Worm (Caenorhabditis elegans) whole organism, L3 larva: ENCODE data around the gene ZK112.4.
A peak's percentile ranks its signal among the peaks of the same experiment; 100 is the strongest.

Experiments used
- ceh-82 ChIP-seq: fragments of 150-350 bp; optimal IDR thresholded peaks from 2 replicates; lab custom pipeline; 2014; ENCODE audit warnings: missing biosample characterization, missing genetic modification characterization
- egl-27 ChIP-seq: sonication (generic microtip); optimal IDR thresholded peaks from 4 replicates; lab custom pipeline; 2017; ENCODE audit warnings: missing biosample characterization, missing genetic modification reagents, missing genetic modification characterization
- fkh-10 ChIP-seq: sonication (generic microtip); optimal IDR thresholded peaks from 2 replicates; lab custom pipeline; 2017; ENCODE audit warnings: missing biosample characterization, missing genetic modification reagents, missing genetic modification characterization
- lin-39 ChIP-seq: fragments of 150-350 bp; optimal IDR thresholded peaks from 2 replicates; lab custom pipeline; 2018; ENCODE audit warnings: missing biosample characterization, missing genetic modification reagents, missing genetic modification characterization
- mdl-1 ChIP-seq: fragments of 150-350 bp; optimal IDR thresholded peaks from 2 replicates; lab custom pipeline; 2014; ENCODE audit warnings: missing biosample characterization, missing genetic modification characterization
- nhr-11 ChIP-seq: fragments of 150-350 bp; optimal IDR thresholded peaks from 2 replicates; lab custom pipeline; 2014; ENCODE audit warnings: missing biosample characterization, missing genetic modification characterization
- nhr-237 ChIP-seq: fragments of 150-350 bp; optimal IDR thresholded peaks from 2 replicates; lab custom pipeline; 2014; ENCODE audit warnings: missing biosample characterization, missing genetic modification characterization
- nhr-43 ChIP-seq: sonication (generic microtip); optimal IDR thresholded peaks from 2 replicates; lab custom pipeline; 2016; ENCODE audit warnings: mild to moderate bottlenecking, missing genetic modification characterization, missing compliant biosample characterization; ENCODE audit not compliant: poor library complexity, severe bottlenecking
- skn-1 ChIP-seq: fragments of 150-350 bp; optimal IDR thresholded peaks from 2 replicates; lab custom pipeline; 2014; ENCODE audit warnings: missing biosample characterization, missing genetic modification characterization
- unc-62 ChIP-seq: fragments of 150-350 bp; sonication (generic microtip); optimal IDR thresholded peaks from 4 replicates; lab custom pipeline; 2014; ENCODE audit warnings: missing biosample characterization, missing genetic modification reagents, missing genetic modification characterization
- zag-1 ChIP-seq: fragments of 150-350 bp; optimal IDR thresholded peaks from 2 replicates; lab custom pipeline; 2014; ENCODE audit warnings: missing biosample characterization, missing genetic modification characterization
- ztf-4 ChIP-seq: fragments of 150-350 bp; optimal IDR thresholded peaks from 2 replicates; lab custom pipeline; 2014; ENCODE audit warnings: missing biosample characterization, missing genetic modification characterization

ce11 chrIII:7721513-7721912, 8.3 kb downstream of the ZK112.4 start:
- TF ChIP-seq nhr-237 (tag; lab: Kevin White, UChicago): no peak
- no peak for TF ChIP-seq ceh-82 (tag; lab: Kevin White, UChicago)
- TF ChIP-seq unc-62 (GFP tag; lab: Kevin White, UChicago): no peak
- no peak for TF ChIP-seq nhr-43
- no peak for TF ChIP-seq ztf-4 (tag; lab: Kevin White, UChicago)
- TF ChIP-seq fkh-10 (GFP tag; lab: Kevin White, UChicago): no peak
- no peak for TF ChIP-seq zag-1 (tag; lab: Kevin White, UChicago)
- no peak for TF ChIP-seq egl-27 (tag; lab: Kevin White, UChicago)
- no peak for TF ChIP-seq mdl-1 (tag; lab: Kevin White, UChicago)
- peak; percentile 34 for TF ChIP-seq lin-39 (tag; lab: Kevin White, UChicago)
- no peak for TF ChIP-seq nhr-11
- no peak for TF ChIP-seq skn-1
